Fruit fly (Drosophila melanogaster) whole organism, embryonic: ENCODE data around the gene CG5521.
A peak's percentile ranks its signal among the peaks of the same experiment; 100 is the strongest.

Experiments
- Ada2b ChIP-seq: fragments of 200-800 bp; sonication (Bioruptor generic); IDR thresholded peaks from 2 replicates; pipeline ENCODE4 v1.3.6; 2022; ENCODE audit warnings: missing biosample characterization, missing genetic modification characterization
- Bdp1 ChIP-seq: fragments of 200-800 bp; sonication (Bioruptor generic); optimal IDR thresholded peaks from 3 replicates; lab custom pipeline; 2016; ENCODE audit warnings: missing biosample characterization, missing genetic modification characterization
- Blimp-1 ChIP-seq: fragments of 200-800 bp; sonication (Bioruptor generic); optimal IDR thresholded peaks from 3 replicates; lab custom pipeline; 2018; ENCODE audit warnings: missing biosample characterization, missing genetic modification characterization, mild to moderate bottlenecking, moderate library complexity, missing genetic modification reagents
- CG10462 ChIP-seq: fragments of 200-800 bp; sonication (Bioruptor generic); optimal IDR thresholded peaks from 2 replicates; lab custom pipeline; 2016; ENCODE audit warnings: missing biosample characterization, missing genetic modification characterization
- CG11504 ChIP-seq: fragments of 200-800 bp; sonication (Bioruptor generic); optimal IDR thresholded peaks from 3 replicates; lab custom pipeline; 2019; ENCODE audit warnings: missing biosample characterization, mild to moderate bottlenecking, missing genetic modification characterization, moderate library complexity
- CG12659 ChIP-seq: fragments of 200-800 bp; sonication (Bioruptor generic); optimal IDR thresholded peaks from 3 replicates; lab custom pipeline; 2017; ENCODE audit warnings: mild to moderate bottlenecking, missing biosample characterization, missing genetic modification reagents, missing genetic modification characterization
- CG12769 ChIP-seq: fragments of 200-800 bp; sonication (Bioruptor generic); optimal IDR thresholded peaks from 2 replicates; lab custom pipeline; 2019; ENCODE audit warnings: missing biosample characterization, mild to moderate bottlenecking, missing genetic modification characterization, moderate library complexity
- CG13287 ChIP-seq: fragments of 200-800 bp; sonication (Bioruptor generic); IDR thresholded peaks from 2 replicates; pipeline ENCODE4 v1.3.6; 2022; ENCODE audit warnings: missing biosample characterization, missing genetic modification characterization; ENCODE audit not compliant: partially characterized antibody
- CG13775 ChIP-seq: fragments of 200-800 bp; sonication (Bioruptor generic); optimal IDR thresholded peaks from 3 replicates; lab custom pipeline; 2017; ENCODE audit warnings: missing biosample characterization, mild to moderate bottlenecking, missing genetic modification characterization
- CG1529 ChIP-seq: fragments of 200-800 bp; sonication (Bioruptor generic); optimal IDR thresholded peaks from 3 replicates; lab custom pipeline; 2018; ENCODE audit warnings: missing biosample characterization, missing genetic modification characterization
- CG1603 ChIP-seq: fragments of 200-800 bp; sonication (Bioruptor generic); optimal IDR thresholded peaks from 2 replicates; lab custom pipeline; 2019; ENCODE audit warnings: missing biosample characterization, mild to moderate bottlenecking, missing genetic modification characterization, moderate library complexity
- CG18476 ChIP-seq: fragments of 200-800 bp; sonication (Bioruptor generic); optimal IDR thresholded peaks from 2 replicates; lab custom pipeline; 2016; ENCODE audit warnings: missing biosample characterization, mild to moderate bottlenecking, missing genetic modification characterization
- CG18619 ChIP-seq: fragments of 200-800 bp; sonication (Bioruptor generic); optimal IDR thresholded peaks from 3 replicates; lab custom pipeline; 2017; ENCODE audit warnings: missing biosample characterization, mild to moderate bottlenecking, missing genetic modification characterization
- CG2712 ChIP-seq: fragments of 200-800 bp; optimal IDR thresholded peaks from 3 replicates; lab custom pipeline; 2019; ENCODE audit warnings: missing biosample characterization, mild to moderate bottlenecking, missing genetic modification characterization, moderate library complexity
- CG31388 ChIP-seq: fragments of 200-800 bp; sonication (Bioruptor generic); optimal IDR thresholded peaks from 2 replicates; lab custom pipeline; 2016; ENCODE audit warnings: missing biosample characterization, missing genetic modification characterization
- CG32772 ChIP-seq: fragments of 200-800 bp; sonication (Bioruptor generic); IDR thresholded peaks from 2 replicates; pipeline ENCODE4 v1.3.6; 2022; ENCODE audit warnings: missing biosample characterization, missing genetic modification characterization
- CG4820 ChIP-seq: fragments of 200-800 bp; sonication (Bioruptor generic); optimal IDR thresholded peaks from 3 replicates; lab custom pipeline; 2016; ENCODE audit warnings: missing biosample characterization, missing genetic modification characterization
- CG6254 ChIP-seq: fragments of 200-800 bp; sonication (Bioruptor generic); optimal IDR thresholded peaks from 3 replicates; lab custom pipeline; 2017; ENCODE audit warnings: mild to moderate bottlenecking, missing biosample characterization, missing genetic modification reagents, missing genetic modification characterization
- CG8089 ChIP-seq: fragments of 200-800 bp; sonication (Bioruptor generic); optimal IDR thresholded peaks from 3 replicates; lab custom pipeline; 2016; ENCODE audit warnings: missing biosample characterization, missing genetic modification characterization
- CG9727 ChIP-seq: fragments of 200-800 bp; sonication (Bioruptor generic); optimal IDR thresholded peaks from 3 replicates; lab custom pipeline; 2017; ENCODE audit warnings: missing biosample characterization, mild to moderate bottlenecking, missing genetic modification characterization
- CG9876 ChIP-seq: fragments of 200-800 bp; sonication (Bioruptor generic); optimal IDR thresholded peaks from 2 replicates; lab custom pipeline; 2016; ENCODE audit warnings: missing biosample characterization, missing genetic modification characterization
- CHES-1-like ChIP-seq: fragments of 200-800 bp; sonication (Bioruptor generic); optimal IDR thresholded peaks from 2 replicates; lab custom pipeline; 2016; ENCODE audit warnings: missing biosample characterization, missing genetic modification characterization
- CTCF ChIP-seq: fragments of 200-800 bp; sonication (Bioruptor generic); optimal IDR thresholded peaks from 2 replicates; lab custom pipeline; 2017; ENCODE audit warnings: missing biosample characterization, mild to moderate bottlenecking, missing genetic modification characterization, moderate library complexity
- Camta ChIP-seq: fragments of 200-800 bp; sonication (Bioruptor generic); optimal IDR thresholded peaks from 2 replicates; lab custom pipeline; 2016; ENCODE audit warnings: missing biosample characterization, missing genetic modification characterization
- Dad ChIP-seq: fragments of 200-800 bp; sonication (Bioruptor generic); optimal IDR thresholded peaks from 3 replicates; lab custom pipeline; 2016; ENCODE audit warnings: missing biosample characterization, missing genetic modification characterization
- Dfd ChIP-seq, 2 experiments: fragments of >200 bp; optimal IDR thresholded peaks; 2 replicates each; lab custom pipeline; 2017; ENCODE audit warnings: missing biosample characterization in 2 of 2, missing genetic modification characterization in 2 of 2
- Dll ChIP-seq: fragments of 200-800 bp; sonication (Bioruptor generic); IDR thresholded peaks from 4 replicates; pipeline ENCODE4 v1.3.6; 2022; ENCODE audit warnings: missing biosample characterization, missing genetic modification characterization; ENCODE audit not compliant: partially characterized antibody
- Fer2 ChIP-seq: fragments of 200-800 bp; sonication (Bioruptor generic); optimal IDR thresholded peaks from 2 replicates; lab custom pipeline; 2018; ENCODE audit warnings: missing biosample characterization, mild to moderate bottlenecking, missing genetic modification characterization, moderate library complexity
- Gug ChIP-seq: fragments of 200-800 bp; sonication (Bioruptor generic); IDR thresholded peaks from 4 replicates; pipeline ENCODE4 v1.3.6; 2022; ENCODE audit warnings: missing biosample characterization, missing genetic modification characterization
- H2.0 ChIP-seq: fragments of 200-800 bp; sonication (Bioruptor generic); IDR thresholded peaks from 2 replicates; pipeline ENCODE4 v1.3.6; 2022; ENCODE audit warnings: missing biosample characterization, missing genetic modification characterization
- Mad ChIP-seq: fragments of 200-800 bp; sonication (Bioruptor generic); optimal IDR thresholded peaks from 2 replicates; lab custom pipeline; 2016; ENCODE audit warnings: missing biosample characterization, missing genetic modification characterization
- Ravus ChIP-seq: fragments of 200-800 bp; sonication (Bioruptor generic); IDR thresholded peaks from 2 replicates; pipeline ENCODE4 v1.3.6; 2022; ENCODE audit warnings: missing biosample characterization, missing genetic modification characterization
- Side ChIP-seq: fragments of 200-800 bp; sonication (Bioruptor generic); optimal IDR thresholded peaks from 2 replicates; lab custom pipeline; 2016; ENCODE audit warnings: missing biosample characterization, missing genetic modification characterization
- Six4 ChIP-seq: fragments of 200-800 bp; sonication (Bioruptor generic); optimal IDR thresholded peaks from 2 replicates; lab custom pipeline; 2016; ENCODE audit warnings: missing biosample characterization, missing genetic modification characterization
- Sox100B ChIP-seq: fragments of 200-800 bp; sonication (Bioruptor generic); optimal IDR thresholded peaks from 3 replicates; lab custom pipeline; 2018; ENCODE audit warnings: missing biosample characterization, mild to moderate bottlenecking, missing genetic modification characterization
- Spps ChIP-seq: fragments of 200-800 bp; sonication (Bioruptor generic); optimal IDR thresholded peaks from 2 replicates; lab custom pipeline; 2018; ENCODE audit warnings: missing biosample characterization, mild to moderate bottlenecking, missing genetic modification characterization
- ac ChIP-seq: fragments of 200-800 bp; sonication (Bioruptor generic); optimal IDR thresholded peaks from 3 replicates; lab custom pipeline; 2017; ENCODE audit warnings: missing biosample characterization, mild to moderate bottlenecking, missing genetic modification characterization
- az2 ChIP-seq: fragments of 200-800 bp; sonication (Bioruptor generic); optimal IDR thresholded peaks from 3 replicates; lab custom pipeline; 2016; ENCODE audit warnings: missing biosample characterization, missing genetic modification characterization
- bab2 ChIP-seq: fragments of 200-800 bp; sonication (Bioruptor generic); optimal IDR thresholded peaks from 2 replicates; lab custom pipeline; 2016; ENCODE audit warnings: missing biosample characterization, missing genetic modification characterization
- bsh ChIP-seq, 2 experiments: fragments of 200-800 bp; sonication (Bioruptor generic); optimal IDR thresholded peaks; 2 replicates each; lab custom pipeline; 2017 to 2018; ENCODE audit warnings: mild to moderate bottlenecking in 2 of 2, missing biosample characterization in 2 of 2, missing genetic modification characterization in 2 of 2, moderate library complexity in 1 of 2
- chm ChIP-seq: fragments of 200-800 bp; sonication (Bioruptor generic); IDR thresholded peaks from 2 replicates; pipeline ENCODE4 v1.3.6; 2022; ENCODE audit warnings: missing biosample characterization, missing genetic modification characterization
- corto ChIP-seq: fragments of 200-800 bp; sonication (Bioruptor generic); optimal IDR thresholded peaks from 2 replicates; lab custom pipeline; 2016; ENCODE audit warnings: missing biosample characterization, mild to moderate bottlenecking, missing genetic modification characterization, moderate library complexity
- dmrt99B ChIP-seq: fragments of 200-800 bp; sonication (Bioruptor generic); optimal IDR thresholded peaks from 2 replicates; lab custom pipeline; 2018; ENCODE audit warnings: missing biosample characterization, mild to moderate bottlenecking, missing genetic modification characterization, moderate library complexity
- eve ChIP-seq, 2 experiments: fragments of >200 bp; optimal IDR thresholded peaks; 2 replicates each; lab custom pipeline; 2017; ENCODE audit warnings: missing biosample characterization in 2 of 2, missing genetic modification characterization in 2 of 2
- exex ChIP-seq: fragments of 200-800 bp; sonication (Bioruptor generic); optimal IDR thresholded peaks from 4 replicates; lab custom pipeline; 2018; ENCODE audit warnings: missing biosample characterization, mild to moderate bottlenecking, missing genetic modification characterization, moderate library complexity
- fd96Cb ChIP-seq: fragments of 200-800 bp; sonication (Bioruptor generic); optimal IDR thresholded peaks from 2 replicates; lab custom pipeline; 2018; ENCODE audit warnings: missing biosample characterization, mild to moderate bottlenecking, missing genetic modification characterization, moderate library complexity
- gsb-n ChIP-seq: fragments of 200-800 bp; sonication (Bioruptor generic); optimal IDR thresholded peaks from 3 replicates; lab custom pipeline; 2018; ENCODE audit warnings: missing biosample characterization, mild to moderate bottlenecking, missing genetic modification characterization
- sob ChIP-seq: fragments of 200-800 bp; sonication (Bioruptor generic); IDR thresholded peaks from 2 replicates; pipeline ENCODE4 v1.3.6; 2022; ENCODE audit warnings: missing biosample characterization, missing genetic modification characterization
- stc ChIP-seq: fragments of 200-800 bp; sonication (Bioruptor generic); IDR thresholded peaks from 2 replicates; pipeline ENCODE4 v1.3.6; 2022; ENCODE audit warnings: missing biosample characterization, missing genetic modification characterization
- sug ChIP-seq: fragments of 200-800 bp; optimal IDR thresholded peaks from 2 replicates; lab custom pipeline; 2019; ENCODE audit warnings: missing biosample characterization, mild to moderate bottlenecking, missing genetic modification characterization, moderate library complexity
- trh ChIP-seq: fragments of 200-800 bp; sonication (Bioruptor generic); optimal IDR thresholded peaks from 2 replicates; lab custom pipeline; 2016; ENCODE audit warnings: missing biosample characterization, missing genetic modification characterization

Gene CG5521

dm6 chr3R:26963747-26964174 lies 3.0 kb upstream of the CG5521 start (continued):
- TF ChIP-seq Side (no peak), Gug (GFP tag; lab: Robert Waterston, UW) (0 out of 4 replicates have a peak, but pooled peaks have one; percentile 41), gsb-n (tag; lab: Kevin White, UChicago) (no peak), Dad (GFP tag; lab: Kevin White, UChicago) (no peak), CTCF (GFP tag; lab: Kevin White, UChicago) (peak; percentile 35), CG1603 (tag; lab: Kevin White, UChicago) (peak; percentile 65), bab2 (peak; percentile 86), Bdp1 (no peak), CG12659 (GFP tag; lab: Kevin White, UChicago) (peak; percentile 9), Ravus (GFP tag; lab: Robert Waterston, UW) (no peak), Dll (GFP tag; lab: Robert Waterston, UW) (no peak), Ada2b (GFP tag; lab: Robert Waterston, UW) (peak; percentile 53; the same call in 1 of the 2 replicates), sob (GFP tag; lab: Robert Waterston, UW) (0 out of 2 replicates have a peak, but pooled peaks have one; percentile 35), Sox100B (peak; percentile 76), CG13775 (peak; percentile 49), CG32772 (GFP tag; lab: Robert Waterston, UW) (0 out of 2 replicates have a peak, but pooled peaks have one; percentile 31), CG9876 (GFP tag; lab: Kevin White, UChicago) (peak; percentile 61), Fer2 (tag; lab: Kevin White, UChicago) (peak; percentile 2), fd96Cb (tag; lab: Kevin White, UChicago) (peak; percentile 33), CG4820 (GFP tag; lab: Kevin White, UChicago) (peak; percentile 79), CG13287 (GFP tag; lab: Robert Waterston, UW) (no peak), CG12769 (tag; lab: Kevin White, UChicago) (peak; percentile 66), CG18476 (GFP tag; lab: Kevin White, UChicago) (peak; percentile 85), corto (GFP tag; lab: Kevin White, UChicago) (no peak), CG6254 (peak; percentile 71), chm (no peak), CHES-1-like (peak; percentile 34), Mad (GFP tag; lab: Kevin White, UChicago) (no peak), Spps (peak; percentile 73), Camta (GFP tag; lab: Kevin White, UChicago) (peak; percentile 56), CG31388 (GFP tag; lab: Kevin White, UChicago) (peak; percentile 69), bsh (GFP tag; optimal IDR thresholded peaks at IDR 0.05; lab: Kevin White, UChicago) (peak; percentile 46 to 48), CG8089 (GFP tag; lab: Kevin White, UChicago) (no peak), H2.0 (GFP tag; lab: Robert Waterston, UW) (no peak), stc (GFP tag; lab: Robert Waterston, UW) (peak; percentile 38; the same call in 1 of the 2 replicates), exex (tag; lab: Kevin White, UChicago) (peak; percentile 32), eve (GFP tag; optimal IDR thresholded peaks at IDR 0.05; lab: Kevin White, UChicago) (peak in 1 of 2 experiments; percentile 32), trh (GFP tag; lab: Kevin White, UChicago) (no peak), az2 (peak; percentile 12), dmrt99B (tag; lab: Kevin White, UChicago) (peak; percentile 76), CG9727 (peak; percentile 90), Blimp-1 (peak; percentile 75), CG1529 (GFP tag; lab: Kevin White, UChicago) (peak; percentile 14), CG2712 (tag; lab: Kevin White, UChicago) (peak; percentile 70), ac (no peak), Six4 (peak; percentile 70), sug (tag; lab: Kevin White, UChicago) (peak; percentile 40), CG11504 (tag; lab: Kevin White, UChicago) (peak; percentile 86), Dfd (GFP tag; optimal IDR thresholded peaks at IDR 0.05; lab: Kevin White, UChicago) (no peak), CG10462 (GFP tag; lab: Kevin White, UChicago) (no peak), CG18619 (peak; percentile 14)
